Worm (Caenorhabditis elegans): Measurements from ENCODE around the gene ZC455.1.

ce11 chrV:12827219-12827618, 53.9 kb downstream of the ZC455.1 start, which contains the start of gene ugt-15:
- no peak for TF ChIP-seq dao-5 (tag; optimal IDR thresholded peaks at IDR 0.05)
- TF ChIP-seq him-1 (tag; optimal IDR thresholded peaks at IDR 0.05), result no peak
- TF ChIP-seq W03F9.2 (tag; optimal IDR thresholded peaks at IDR 0.05), result no peak
